Worm (Caenorhabditis elegans): Measurements from ENCODE around the gene clec-58.

ce11 chrII:10439976-10440375, 36.0 kb downstream of the clec-58 start, which contains the start of gene E04D5.4:
- TF ChIP-seq php-3 (GFP tag; IDR thresholded peaks at IDR 0.05) (no peak), zip-11 (GFP tag; IDR thresholded peaks at IDR 0.05) (no peak), Y105C5A.15 (GFP tag; IDR thresholded peaks at IDR 0.05) (no peak), fkh-10 (GFP tag; optimal IDR thresholded peaks at IDR 0.05) (no peak), snpc-4 (tag; optimal IDR thresholded peaks at IDR 0.05) (no peak), nhr-11 (tag; optimal IDR thresholded peaks at IDR 0.05) (no peak), ama-1 (optimal IDR thresholded peaks at IDR 0.05) (no peak), vab-7 (GFP tag; IDR thresholded peaks at IDR 0.05) (no peak), mdl-1 (tag; optimal IDR thresholded peaks at IDR 0.05) (no peak), fos-1 (tag; optimal IDR thresholded peaks at IDR 0.05) (no peak)
